Fruit fly (Drosophila melanogaster): Measurements from ENCODE around the gene Rcd4.
A peak's percentile ranks its signal among the peaks of the same experiment; 100 is the strongest.

The Rcd4 gene

DNA sequence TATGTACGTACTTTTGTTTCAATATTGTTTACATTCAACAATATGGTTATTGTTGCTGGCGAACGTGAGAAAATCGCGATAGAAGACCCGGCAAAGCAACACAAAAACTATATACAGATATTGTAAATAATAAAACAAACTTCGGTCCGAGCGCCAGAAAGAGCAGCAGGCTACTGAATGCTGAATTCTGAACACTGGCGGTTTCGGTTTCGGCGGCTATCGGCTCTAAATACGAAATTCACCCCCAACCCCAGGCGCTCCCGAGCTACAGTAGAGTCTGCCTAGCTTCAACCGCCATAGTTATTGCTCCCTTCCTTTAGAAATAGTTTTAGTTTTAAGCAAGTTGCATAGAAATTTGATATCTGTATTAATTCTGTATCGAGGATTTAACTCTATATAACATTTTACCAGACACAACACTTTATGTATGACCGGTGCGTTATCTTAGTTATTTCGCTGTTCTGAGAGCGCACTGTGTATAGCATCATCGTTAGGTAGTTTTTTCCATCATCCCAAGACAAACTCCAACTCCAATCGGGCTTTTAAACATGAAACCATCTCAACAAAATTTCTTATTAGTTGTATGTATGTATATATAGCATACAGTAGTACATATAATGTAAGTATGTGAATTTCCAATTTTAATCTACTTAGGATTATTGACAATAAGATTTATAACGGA, 20.2 kb upstream of the Rcd4 start, which contains the start of gene CG7627 (continued):
- TF ChIP-seq CG2202 (tag; optimal IDR thresholded peaks at IDR 0.05): no peak
- peak; percentile 44 for TF ChIP-seq Atf3 (GFP tag; optimal IDR thresholded peaks at IDR 0.05)
- peak; percentile 48 for TF ChIP-seq gcm (GFP tag; optimal IDR thresholded peaks at IDR 0.05)
- TF ChIP-seq nau (GFP tag; optimal IDR thresholded peaks at IDR 0.05): peak; percentile 34
- peak; percentile 67 to 77 for TF ChIP-seq dpn (GFP tag; optimal IDR thresholded peaks at IDR 0.05)
- TF ChIP-seq kah (GFP tag; optimal IDR thresholded peaks at IDR 0.05): peak; percentile 20
- TF ChIP-seq pfk (GFP tag; optimal IDR thresholded peaks at IDR 0.05): no peak
- TF ChIP-seq CG14965 (GFP tag; optimal IDR thresholded peaks at IDR 0.05; ENCODE audit: borderline replicate concordance): no peak
- peak; percentile 21 for TF ChIP-seq CG10147 (GFP tag; optimal IDR thresholded peaks at IDR 0.05)
- 0 out of 3 replicates have a peak, but pooled peaks have one; percentile 59 for TF ChIP-seq otp (GFP tag; IDR thresholded peaks at IDR 0.05)
- TF ChIP-seq fu2 (GFP tag; optimal IDR thresholded peaks at IDR 0.05): peak; percentile 77
- peak; percentile 83 for TF ChIP-seq Xrp1 (GFP tag; IDR thresholded peaks at IDR 0.05)
- TF ChIP-seq CG10959 (GFP tag; IDR thresholded peaks at IDR 0.05): peak; percentile 45; the same call in 1 of the 2 replicates
- peak; percentile 86 for TF ChIP-seq dysf (GFP tag; IDR thresholded peaks at IDR 0.05)
- no peak for TF ChIP-seq zf30C (GFP tag; optimal IDR thresholded peaks at IDR 0.05)
- TF ChIP-seq CG4328 (GFP tag; optimal IDR thresholded peaks at IDR 0.05): peak; percentile 57
- peak; percentile 88 for TF ChIP-seq CG2678 (tag; optimal IDR thresholded peaks at IDR 0.05)
- TF ChIP-seq CG30020 (tag; optimal IDR thresholded peaks at IDR 0.05): peak; percentile 32
- TF ChIP-seq chif (GFP tag; optimal IDR thresholded peaks at IDR 0.05): peak; percentile 56 to 76
- TF ChIP-seq CG9797 (GFP tag; optimal IDR thresholded peaks at IDR 0.05): no peak
- TF ChIP-seq prd (optimal IDR thresholded peaks at IDR 0.05): no peak
- TF ChIP-seq prd (GFP tag; IDR thresholded peaks at IDR 0.05): peak; percentile 81
- TF ChIP-seq CG2129 (GFP tag; IDR thresholded peaks at IDR 0.05; ENCODE audit: partially characterized antibody): no peak
- TF ChIP-seq CHES-1-like (GFP tag; optimal IDR thresholded peaks at IDR 0.05): peak; percentile 84
- TF ChIP-seq Side (GFP tag; optimal IDR thresholded peaks at IDR 0.05): peak; percentile 70
- 0 out of 2 replicates have a peak, but pooled peaks have one; percentile 34 for TF ChIP-seq CG11696 (GFP tag; IDR thresholded peaks at IDR 0.05)
- TF ChIP-seq CG13287 (GFP tag; IDR thresholded peaks at IDR 0.05; ENCODE audit: partially characterized antibody): peak; percentile 27; the same call in 1 of the 2 replicates
- peak; percentile 51 for TF ChIP-seq scrt (GFP tag; optimal IDR thresholded peaks at IDR 0.05)
- TF ChIP-seq CG6175 (GFP tag; IDR thresholded peaks at IDR 0.05): peak; percentile 74; the same call in 2 of the 3 replicates
- TF ChIP-seq CG5953 (GFP tag; IDR thresholded peaks at IDR 0.05): no peak
- peak; percentile 57 for TF ChIP-seq tap (tag; optimal IDR thresholded peaks at IDR 0.05)
- TF ChIP-seq lbe (GFP tag; optimal IDR thresholded peaks at IDR 0.05): peak; percentile 65
- peak; percentile 61; the same call in 1 of the 2 replicates for TF ChIP-seq dati (GFP tag; IDR thresholded peaks at IDR 0.05)
- peak; percentile 83 for TF ChIP-seq CG30403 (GFP tag; optimal IDR thresholded peaks at IDR 0.05)
- peak; percentile 86 for TF ChIP-seq Fer1 (GFP tag; optimal IDR thresholded peaks at IDR 0.05)
- TF ChIP-seq CG42726 (GFP tag; IDR thresholded peaks at IDR 0.05; ENCODE audit: partially characterized antibody): 0 out of 2 replicates have a peak, but pooled peaks have one; percentile 42
- TF ChIP-seq CG13775 (GFP tag; optimal IDR thresholded peaks at IDR 0.05): peak; percentile 60
- peak; percentile 75 for TF ChIP-seq al (GFP tag; IDR thresholded peaks at IDR 0.05)
- no peak for TF ChIP-seq sens-2 (GFP tag; IDR thresholded peaks at IDR 0.05)
- peak; percentile 68 for TF ChIP-seq fd96Cb (tag; optimal IDR thresholded peaks at IDR 0.05)
- peak; percentile 96 for TF ChIP-seq CG31224 (GFP tag; IDR thresholded peaks at IDR 0.05)
- no peak for TF ChIP-seq oc (tag; optimal IDR thresholded peaks at IDR 0.05)
- peak; percentile 68 for TF ChIP-seq CoRest (tag; optimal IDR thresholded peaks at IDR 0.05)
- peak; percentile 88 for TF ChIP-seq CG32532 (GFP tag; IDR thresholded peaks at IDR 0.05)
- TF ChIP-seq Sin3A (optimal IDR thresholded peaks at IDR 0.05): no peak
- TF ChIP-seq pros (GFP tag; optimal IDR thresholded peaks at IDR 0.05): no peak
- TF ChIP-seq dmrt99B (tag; optimal IDR thresholded peaks at IDR 0.05): peak; percentile 83
- no peak for TF ChIP-seq knrl (GFP tag; IDR thresholded peaks at IDR 0.05; ENCODE audit: partially characterized antibody)
- peak; percentile 43 for TF ChIP-seq CG33557 (GFP tag; optimal IDR thresholded peaks at IDR 0.05)

Data from whole organism, embryonic.